Fruit fly (Drosophila melanogaster) whole organism, wandering third instar larva: ENCODE measurements around the gene CG34404.

Experiments used
- CG9705 ChIP-seq: fragments of 200-800 bp; sonication (Bioruptor generic); optimal IDR thresholded peaks from 2 replicates; lab custom pipeline; 2018; ENCODE audit warnings: missing biosample characterization, mild to moderate bottlenecking, missing genetic modification characterization
- Jra ChIP-seq: sonication (Bioruptor generic); optimal IDR thresholded peaks from 2 replicates; lab custom pipeline; 2016; ENCODE audit warnings: missing biosample characterization, missing genetic modification characterization
- OdsH ChIP-seq: fragments of 200-800 bp; sonication (Bioruptor generic); optimal IDR thresholded peaks from 2 replicates; lab custom pipeline; 2016; ENCODE audit warnings: missing biosample characterization, mild to moderate bottlenecking, missing genetic modification characterization
- br ChIP-seq: fragments of 200-800 bp; sonication (Bioruptor generic); optimal IDR thresholded peaks from 2 replicates; lab custom pipeline; 2016; ENCODE audit warnings: missing biosample characterization, missing genetic modification characterization
- lola ChIP-seq: fragments of >200 bp; optimal IDR thresholded peaks from 2 replicates; lab custom pipeline; 2017; ENCODE audit warnings: missing biosample characterization, missing genetic modification characterization
- pan ChIP-seq: fragments of >200 bp; optimal IDR thresholded peaks from 2 replicates; lab custom pipeline; 2017
- usp ChIP-seq: fragments of >200 bp; optimal IDR thresholded peaks from 2 replicates; lab custom pipeline; 2017; ENCODE audit warnings: missing biosample characterization, missing genetic modification characterization

dm6 chr3R:15367477-15367876 lies at the start of gene CG34404:
- TF ChIP-seq CG9705 (GFP tag; lab: Kevin White, UChicago): no peak
- no peak for TF ChIP-seq lola (GFP tag; lab: Kevin White, UChicago)
- no peak for TF ChIP-seq OdsH
- TF ChIP-seq br: no peak
- TF ChIP-seq Jra (GFP tag; lab: Kevin White, UChicago): no peak
- no peak for TF ChIP-seq pan (lab: Kevin White, UChicago)
- no peak for TF ChIP-seq usp (GFP tag; lab: Kevin White, UChicago)
